Fruit fly (Drosophila melanogaster): ENCODE measurements around the gene CG44013.

DNA sequence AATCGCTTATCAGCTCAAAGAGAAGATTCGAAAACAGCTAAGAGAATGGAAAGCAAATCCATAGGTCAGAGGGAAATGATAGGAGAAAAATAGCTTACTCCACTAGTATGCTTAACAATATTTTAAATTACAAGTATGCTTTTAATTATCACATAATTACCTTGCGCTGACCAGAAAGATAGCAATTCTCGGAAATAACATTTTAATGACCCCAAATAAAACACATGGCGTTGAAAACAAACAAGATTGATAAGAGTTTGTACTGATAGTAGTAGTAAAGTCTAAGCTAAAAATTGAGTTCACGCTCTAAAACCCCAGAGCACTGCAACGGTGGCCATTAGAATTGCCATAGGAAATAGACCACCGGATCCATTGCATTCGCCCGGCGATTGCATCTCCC lies 2.0 kb downstream of the CG44013 start:
- TF ChIP-seq dmrt93B (GFP tag; optimal IDR thresholded peaks at IDR 0.05) (no peak), usp (GFP tag; optimal IDR thresholded peaks at IDR 0.05) (no peak), Dfd (GFP tag; optimal IDR thresholded peaks at IDR 0.05) (no peak), dl (GFP tag; optimal IDR thresholded peaks at IDR 0.05; ENCODE audit: insufficient read depth in 1 of 2, partially characterized antibody in 2 of 2) (no peak), Mio (GFP tag; optimal IDR thresholded peaks at IDR 0.05) (no peak), Dif (GFP tag; optimal IDR thresholded peaks at IDR 0.05; ENCODE audit: partially characterized antibody) (no peak), Vsx2 (GFP tag; optimal IDR thresholded peaks at IDR 0.05; ENCODE audit: partially characterized antibody) (no peak), fru (GFP tag; optimal IDR thresholded peaks at IDR 0.05) (no peak), lola (GFP tag; optimal IDR thresholded peaks at IDR 0.05) (no peak), sage (GFP tag; optimal IDR thresholded peaks at IDR 0.05) (no peak), OdsH (GFP tag; optimal IDR thresholded peaks at IDR 0.05) (no peak), psq (GFP tag; optimal IDR thresholded peaks at IDR 0.05) (no peak), Myc (optimal IDR thresholded peaks at IDR 0.05) (no peak), Hr78 (GFP tag; optimal IDR thresholded peaks at IDR 0.05) (no peak)
